Worm (Caenorhabditis elegans) whole organism, L1 larva: Measurements from ENCODE around the gene M110.3.

Experiments
- fkh-10 ChIP-seq: sonication (generic microtip); optimal IDR thresholded peaks from 2 replicates; lab custom pipeline; 2017; ENCODE audit warnings: missing biosample characterization, missing genetic modification reagents, missing genetic modification characterization
- nhr-20 ChIP-seq: sonication (generic microtip); optimal IDR thresholded peaks from 2 replicates; lab custom pipeline; 2016; ENCODE audit warnings: mild to moderate bottlenecking, missing genetic modification characterization, missing compliant biosample characterization

ce11 chrII:8198503-8198902 is 17.9 kb downstream of the M110.3 start, which contains the start of gene qua-1:
- TF ChIP-seq fkh-10 (GFP tag; lab: Kevin White, UChicago): no peak
- TF ChIP-seq nhr-20 (tag; lab: Kevin White, UChicago): no peak
